Fruit fly (Drosophila melanogaster): ENCODE measurements around the gene Sdic2.

dm6 chrX:20158943-20159385 is 27.3 kb downstream of the Sdic2 start:
- TF ChIP-seq Sin3A (optimal IDR thresholded peaks at IDR 0.05) (no peak), Myc (optimal IDR thresholded peaks at IDR 0.05) (no peak), insv (optimal IDR thresholded peaks at IDR 0.05) (no peak), psq (optimal IDR thresholded peaks at IDR 0.05) (no peak), h (optimal IDR thresholded peaks at IDR 0.05) (no peak)
